Fruit fly (Drosophila melanogaster) whole organism, embryonic: ENCODE data around the gene pnt.

Experiments
- C15 ChIP-seq: fragments of 200-800 bp; sonication (Bioruptor generic); IDR thresholded peaks from 3 replicates; pipeline ENCODE4 v1.3.6; 2022; ENCODE audit warnings: missing biosample characterization, missing genetic modification characterization
- CG10462 ChIP-seq: fragments of 200-800 bp; sonication (Bioruptor generic); optimal IDR thresholded peaks from 2 replicates; lab custom pipeline; 2016; ENCODE audit warnings: missing biosample characterization, missing genetic modification characterization
- CG10565 ChIP-seq: fragments of 200-800 bp; sonication (Bioruptor generic); optimal IDR thresholded peaks from 3 replicates; lab custom pipeline; 2016; ENCODE audit warnings: missing biosample characterization, mild to moderate bottlenecking, missing genetic modification characterization
- CG10959 ChIP-seq: fragments of 200-800 bp; sonication (Bioruptor generic); IDR thresholded peaks from 2 replicates; pipeline ENCODE4 v1.3.6; 2022; ENCODE audit warnings: missing biosample characterization, missing genetic modification characterization
- CG11723 ChIP-seq: fragments of 200-800 bp; sonication (Bioruptor generic); optimal IDR thresholded peaks from 2 replicates; lab custom pipeline; 2017; ENCODE audit warnings: missing biosample characterization, mild to moderate bottlenecking, missing genetic modification characterization
- CG12236 ChIP-seq: fragments of 200-800 bp; sonication (Bioruptor generic); optimal IDR thresholded peaks from 2 replicates; lab custom pipeline; 2016; ENCODE audit warnings: missing biosample characterization, missing genetic modification characterization
- CG12659 ChIP-seq: fragments of 200-800 bp; sonication (Bioruptor generic); optimal IDR thresholded peaks from 3 replicates; lab custom pipeline; 2017; ENCODE audit warnings: mild to moderate bottlenecking, missing biosample characterization, missing genetic modification reagents, missing genetic modification characterization
- CG16779 ChIP-seq: fragments of 200-800 bp; sonication (Bioruptor generic); IDR thresholded peaks from 2 replicates; pipeline ENCODE4 v1.3.6; 2022; ENCODE audit warnings: missing biosample characterization, missing genetic modification characterization
- CG1832 ChIP-seq: fragments of 200-800 bp; sonication (Bioruptor generic); optimal IDR thresholded peaks from 2 replicates; lab custom pipeline; 2017; ENCODE audit warnings: missing biosample characterization, mild to moderate bottlenecking, missing genetic modification characterization, inconsistent platforms
- CG34376 ChIP-seq: fragments of 200-800 bp; sonication (Bioruptor generic); optimal IDR thresholded peaks from 2 replicates; lab custom pipeline; 2018; ENCODE audit warnings: missing biosample characterization, mild to moderate bottlenecking, missing genetic modification characterization
- CG3726 ChIP-seq: fragments of 200-800 bp; sonication (Bioruptor generic); IDR thresholded peaks from 3 replicates; pipeline ENCODE4, ENCODE4 v1.3.6; 2022; ENCODE audit warnings: missing biosample characterization, missing genetic modification characterization
- CG4360 ChIP-seq: fragments of 200-800 bp; sonication (Bioruptor generic); IDR thresholded peaks from 2 replicates; pipeline ENCODE4 v1.3.6; 2022; ENCODE audit warnings: missing biosample characterization, missing genetic modification characterization
- CG4424 ChIP-seq: fragments of 200-800 bp; sonication (Bioruptor generic); optimal IDR thresholded peaks from 3 replicates; lab custom pipeline; 2016; ENCODE audit warnings: missing biosample characterization, missing genetic modification characterization
- CG4730 ChIP-seq: fragments of 200-800 bp; sonication (Bioruptor generic); IDR thresholded peaks from 2 replicates; pipeline ENCODE4 v1.3.6; 2022; ENCODE audit warnings: missing biosample characterization, missing genetic modification characterization
- CG4854 ChIP-seq: fragments of 200-800 bp; sonication (Bioruptor generic); optimal IDR thresholded peaks from 2 replicates; lab custom pipeline; 2016; ENCODE audit warnings: missing biosample characterization, missing genetic modification characterization, inconsistent platforms
- CG5245 ChIP-seq: fragments of 200-800 bp; sonication (Bioruptor generic); optimal IDR thresholded peaks from 3 replicates; lab custom pipeline; 2016; ENCODE audit warnings: missing biosample characterization, missing genetic modification characterization
- CG6254 ChIP-seq: fragments of 200-800 bp; sonication (Bioruptor generic); optimal IDR thresholded peaks from 3 replicates; lab custom pipeline; 2017; ENCODE audit warnings: mild to moderate bottlenecking, missing biosample characterization, missing genetic modification reagents, missing genetic modification characterization
- CG9215 ChIP-seq: fragments of 200-800 bp; sonication (Bioruptor generic); IDR thresholded peaks from 2 replicates; pipeline ENCODE4 v1.3.6; 2022; ENCODE audit warnings: missing biosample characterization, missing genetic modification characterization
- Dek ChIP-seq: fragments of 200-800 bp; sonication (Bioruptor generic); optimal IDR thresholded peaks from 3 replicates; lab custom pipeline; 2019; ENCODE audit warnings: missing biosample characterization, mild to moderate bottlenecking, missing genetic modification characterization, moderate library complexity
- Doc3 ChIP-seq: fragments of 200-800 bp; sonication (Bioruptor generic); IDR thresholded peaks from 3 replicates; pipeline ENCODE4 v1.3.6; 2022; ENCODE audit warnings: missing biosample characterization, missing genetic modification characterization; ENCODE audit not compliant: partially characterized antibody
- Gug ChIP-seq: fragments of 200-800 bp; sonication (Bioruptor generic); IDR thresholded peaks from 4 replicates; pipeline ENCODE4 v1.3.6; 2022; ENCODE audit warnings: missing biosample characterization, missing genetic modification characterization
- H2.0 ChIP-seq: fragments of 200-800 bp; sonication (Bioruptor generic); IDR thresholded peaks from 2 replicates; pipeline ENCODE4 v1.3.6; 2022; ENCODE audit warnings: missing biosample characterization, missing genetic modification characterization
- Mad ChIP-seq: fragments of 200-800 bp; sonication (Bioruptor generic); optimal IDR thresholded peaks from 2 replicates; lab custom pipeline; 2016; ENCODE audit warnings: missing biosample characterization, missing genetic modification characterization
- Poxn ChIP-seq: fragments of 200-800 bp; sonication (Bioruptor generic); IDR thresholded peaks from 2 replicates; pipeline ENCODE4 v1.3.6; 2022; ENCODE audit warnings: missing biosample characterization, missing genetic modification characterization
- Stat92E ChIP-seq, 3 experiments: fragments of >200 bp in 2 of 3; fragments of 200-800 bp in 1 of 3; sonication (Bioruptor generic) in 1 of 3; optimal IDR thresholded peaks; 2 replicates each; lab custom pipeline; 2017 to 2019; ENCODE audit warnings: missing biosample characterization in 3 of 3, missing genetic modification characterization in 3 of 3, mild to moderate bottlenecking in 1 of 3, moderate library complexity in 1 of 3
- Taf1 ChIP-seq: fragments of 200-800 bp; sonication (Bioruptor generic); IDR thresholded peaks from 2 replicates; pipeline ENCODE4 v1.3.6; 2022; ENCODE audit warnings: missing biosample characterization, missing genetic modification characterization
- Vsx1 ChIP-seq: fragments of 200-800 bp; sonication (Bioruptor generic); optimal IDR thresholded peaks from 2 replicates; lab custom pipeline; 2017; ENCODE audit warnings: missing biosample characterization, mild to moderate bottlenecking, missing genetic modification characterization, missing genetic modification reagents
- bcd ChIP-seq: fragments of 200-800 bp; sonication (Bioruptor generic); optimal IDR thresholded peaks from 2 replicates; lab custom pipeline; 2017; ENCODE audit warnings: missing biosample characterization, mild to moderate bottlenecking, missing genetic modification characterization
- cas ChIP-seq: fragments of 200-800 bp; sonication (Bioruptor generic); IDR thresholded peaks from 2 replicates; pipeline ENCODE4 v1.3.6; 2022; ENCODE audit warnings: missing biosample characterization, missing genetic modification characterization
- cwo ChIP-seq: fragments of 200-800 bp; sonication (Bioruptor generic); optimal IDR thresholded peaks from 3 replicates; lab custom pipeline; 2017; ENCODE audit warnings: missing biosample characterization, missing genetic modification characterization, mild to moderate bottlenecking, moderate library complexity, missing genetic modification reagents
- dati ChIP-seq: fragments of 200-800 bp; sonication (Bioruptor generic); IDR thresholded peaks from 2 replicates; pipeline ENCODE4 v1.3.6; 2022; ENCODE audit warnings: missing biosample characterization, missing genetic modification characterization
- dmrt99B ChIP-seq: fragments of 200-800 bp; sonication (Bioruptor generic); optimal IDR thresholded peaks from 2 replicates; lab custom pipeline; 2018; ENCODE audit warnings: missing biosample characterization, mild to moderate bottlenecking, missing genetic modification characterization, moderate library complexity
- fu2 ChIP-seq: fragments of 200-800 bp; sonication (Bioruptor generic); optimal IDR thresholded peaks from 2 replicates; lab custom pipeline; 2016; ENCODE audit warnings: missing biosample characterization, missing genetic modification characterization
- gcm2 ChIP-seq: fragments of 200-800 bp; sonication (Bioruptor generic); optimal IDR thresholded peaks from 2 replicates; lab custom pipeline; 2016; ENCODE audit warnings: missing biosample characterization, missing genetic modification characterization
- jing ChIP-seq: fragments of 200-800 bp; sonication (Bioruptor generic); optimal IDR thresholded peaks from 2 replicates; lab custom pipeline; 2018; ENCODE audit warnings: missing biosample characterization, mild to moderate bottlenecking, missing genetic modification characterization
- klu ChIP-seq: fragments of 200-800 bp; sonication (Bioruptor generic); IDR thresholded peaks from 2 replicates; pipeline ENCODE4 v1.3.6; 2022; ENCODE audit warnings: missing biosample characterization, missing genetic modification characterization
- lbe ChIP-seq: fragments of 200-800 bp; sonication (Bioruptor generic); optimal IDR thresholded peaks from 2 replicates; lab custom pipeline; 2016; ENCODE audit warnings: missing biosample characterization, mild to moderate bottlenecking, missing genetic modification characterization
- lov ChIP-seq, 2 experiments: fragments of 200-800 bp in 1 of 2; fragments of >200 bp in 1 of 2; sonication (Bioruptor generic) in 1 of 2; IDR thresholded peaks in 1 of 2; optimal IDR thresholded peaks in 1 of 2; 2 replicates in 1 of 2; 3 replicates in 1 of 2; pipeline versions ENCODE4 v1.3.6 to Lab custom; 2017 to 2022; ENCODE audit warnings: missing biosample characterization in 1 of 2, missing genetic modification characterization in 1 of 2
- mam ChIP-seq: fragments of 200-800 bp; sonication (Bioruptor generic); optimal IDR thresholded peaks from 3 replicates; lab custom pipeline; 2016; ENCODE audit warnings: missing biosample characterization, missing genetic modification characterization
- nmo ChIP-seq: fragments of 200-800 bp; sonication (Bioruptor generic); optimal IDR thresholded peaks from 2 replicates; lab custom pipeline; 2018; ENCODE audit warnings: missing biosample characterization, mild to moderate bottlenecking, missing genetic modification characterization, moderate library complexity
- nom ChIP-seq: fragments of 200-800 bp; sonication (Bioruptor generic); optimal IDR thresholded peaks from 2 replicates; lab custom pipeline; 2017; ENCODE audit warnings: missing biosample characterization, missing genetic modification characterization, mild to moderate bottlenecking, moderate library complexity, missing genetic modification reagents
- peb ChIP-seq: fragments of 200-800 bp; sonication (Bioruptor generic); IDR thresholded peaks from 2 replicates; pipeline ENCODE4 v1.3.6; 2022; ENCODE audit warnings: missing biosample characterization, missing genetic modification characterization
- repo ChIP-seq: fragments of 200-800 bp; sonication (Bioruptor generic); optimal IDR thresholded peaks from 2 replicates; lab custom pipeline; 2016; ENCODE audit warnings: missing biosample characterization, missing genetic modification characterization
- salm ChIP-seq: fragments of 200-800 bp; sonication (Bioruptor generic); optimal IDR thresholded peaks from 2 replicates; lab custom pipeline; 2018; ENCODE audit warnings: missing biosample characterization, mild to moderate bottlenecking, missing genetic modification characterization
- sc ChIP-seq, 3 experiments: fragments of >200 bp in 2 of 3; fragments of 200-800 bp in 1 of 3; sonication (Bioruptor generic) in 1 of 3; optimal IDR thresholded peaks; 2 replicates in 2 of 3; 3 replicates in 1 of 3; lab custom pipeline; 2017; ENCODE audit warnings: mild to moderate bottlenecking in 1 of 3, missing biosample characterization in 1 of 3, missing genetic modification characterization in 1 of 3, missing genetic modification reagents in 1 of 3
- sd ChIP-seq: fragments of 200-800 bp; sonication (Bioruptor generic); optimal IDR thresholded peaks from 3 replicates; lab custom pipeline; 2018; ENCODE audit warnings: missing biosample characterization, mild to moderate bottlenecking, missing genetic modification characterization, moderate library complexity
- tna ChIP-seq: fragments of 200-800 bp; sonication (Bioruptor generic); IDR thresholded peaks from 2 replicates; pipeline ENCODE4 v1.3.6; 2022; ENCODE audit warnings: missing biosample characterization, missing genetic modification characterization; ENCODE audit not compliant: partially characterized antibody
- tup ChIP-seq: fragments of 200-800 bp; sonication (Bioruptor generic); optimal IDR thresholded peaks from 2 replicates; lab custom pipeline; 2016; ENCODE audit warnings: missing biosample characterization, mild to moderate bottlenecking, missing genetic modification characterization, moderate library complexity
- tx ChIP-seq: fragments of 200-800 bp; sonication (Bioruptor generic); optimal IDR thresholded peaks from 2 replicates; lab custom pipeline; 2016; ENCODE audit warnings: missing biosample characterization, missing genetic modification characterization
- wek ChIP-seq: fragments of 200-800 bp; sonication (Bioruptor generic); optimal IDR thresholded peaks from 3 replicates; lab custom pipeline; 2018; ENCODE audit warnings: missing biosample characterization, mild to moderate bottlenecking, missing genetic modification characterization, moderate library complexity
- zfh2 ChIP-seq: fragments of 200-800 bp; sonication (Bioruptor generic); optimal IDR thresholded peaks from 2 replicates; lab custom pipeline; 2016; ENCODE audit warnings: missing biosample characterization, missing genetic modification characterization

pnt gene

dm6 chr3R:23303297-23303696 lies 42.7 kb downstream of the pnt start (continued):
- TF ChIP-seq zfh2 (GFP tag; lab: Kevin White, UChicago) (no peak), Poxn (no peak), Taf1 (GFP tag; lab: Robert Waterston, UW) (no peak), bcd (GFP tag; lab: Kevin White, UChicago) (no peak), cas (GFP tag; lab: Robert Waterston, UW) (no peak), tx (no peak), CG10959 (GFP tag; lab: Robert Waterston, UW) (peak; percentile 49), gcm2 (no peak), Mad (no peak), sd (tag; lab: Kevin White, UChicago) (no peak), CG4360 (GFP tag; lab: Robert Waterston, UW) (peak; percentile 59), CG12659 (GFP tag; lab: Kevin White, UChicago) (no peak), C15 (GFP tag; lab: Robert Waterston, UW) (no peak), cwo (GFP tag; lab: Kevin White, UChicago) (no peak), Doc3 (GFP tag; lab: Robert Waterston, UW) (no peak), CG4854 (GFP tag; lab: Kevin White, UChicago) (no peak), wek (no peak), dati (GFP tag; lab: Robert Waterston, UW) (no peak), CG12236 (GFP tag; lab: Kevin White, UChicago) (no peak), lov (optimal IDR thresholded peaks at IDR 0.05; lab: Kevin White, UChicago) (no peak), lov (GFP tag; IDR thresholded peaks at IDR 0.05; lab: Robert Waterston, UW) (peak; percentile 60; the same call in 1 of the 3 replicates), CG5245 (GFP tag; lab: Kevin White, UChicago) (no peak), CG4424 (GFP tag; lab: Kevin White, UChicago) (peak; percentile 2), Gug (GFP tag; lab: Robert Waterston, UW) (no peak), CG10462 (GFP tag; lab: Kevin White, UChicago) (peak; percentile 4), CG1832 (GFP tag; lab: Kevin White, UChicago) (no peak), nom (GFP tag; lab: Kevin White, UChicago) (no peak), klu (no peak), CG11723 (GFP tag; lab: Kevin White, UChicago) (no peak), dmrt99B (tag; lab: Kevin White, UChicago) (no peak), repo (GFP tag; lab: Kevin White, UChicago) (no peak), CG6254 (no peak), sc (optimal IDR thresholded peaks at IDR 0.05; lab: Kevin White, UChicago) (no peak), sc (GFP tag; optimal IDR thresholded peaks at IDR 0.05; lab: Kevin White, UChicago) (no peak), Stat92E (GFP tag; optimal IDR thresholded peaks at IDR 0.05; lab: Kevin White, UChicago) (no peak), mam (no peak), tup (GFP tag; lab: Kevin White, UChicago) (no peak), salm (tag; lab: Kevin White, UChicago) (no peak), CG9215 (no peak), peb (no peak), tna (GFP tag; lab: Robert Waterston, UW) (no peak), CG10565 (GFP tag; lab: Kevin White, UChicago) (no peak), lbe (GFP tag; lab: Kevin White, UChicago) (no peak), jing (GFP tag; lab: Kevin White, UChicago) (no peak), CG16779 (GFP tag; lab: Robert Waterston, UW) (no peak), nmo (GFP tag; lab: Kevin White, UChicago) (peak; percentile 48), Vsx1 (no peak), Dek (no peak), H2.0 (peak; percentile 17; the same call in 1 of the 2 replicates), fu2 (GFP tag; lab: Kevin White, UChicago) (no peak), CG3726 (GFP tag; lab: Robert Waterston, UW) (no peak), CG34376 (no peak), CG4730 (no peak)
